Worm (Caenorhabditis elegans): ENCODE results near the gene ulp-2.

Gene ulp-2

DNA sequence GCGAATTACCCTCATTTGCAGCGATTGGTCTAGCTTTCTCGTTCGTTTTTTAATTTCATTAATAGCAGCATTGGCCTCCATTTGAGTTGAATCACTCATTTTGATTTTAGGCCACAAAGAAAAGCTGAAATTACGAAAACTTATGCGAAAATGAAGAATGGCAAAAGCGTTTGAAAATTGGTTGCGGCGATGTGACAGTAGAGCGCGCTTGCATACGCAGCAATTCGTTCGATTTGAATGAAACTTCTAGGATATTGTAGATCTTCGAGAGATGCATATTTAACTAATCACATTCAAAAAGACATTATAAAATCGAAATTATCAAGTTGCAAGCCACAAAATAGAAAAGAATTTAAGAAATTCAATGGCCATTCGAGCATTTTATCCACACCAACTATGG, at the start of gene ulp-2:
ulp-2 (minus strand) TSS at position 158 of the 400 bp plus-strand sequence.
- TF ChIP-seq sptf-1 (tag; optimal IDR thresholded peaks at IDR 0.05), result no peak
- TF ChIP-seq unc-120 (tag; optimal IDR thresholded peaks at IDR 0.05; ENCODE audit: poor library complexity, severe bottlenecking), result no peak
- TF ChIP-seq lsy-2 (tag; optimal IDR thresholded peaks at IDR 0.05), result no peak
- TF ChIP-seq hlh-1 (tag; optimal IDR thresholded peaks at IDR 0.05), result peak; percentile 6

DNA sequence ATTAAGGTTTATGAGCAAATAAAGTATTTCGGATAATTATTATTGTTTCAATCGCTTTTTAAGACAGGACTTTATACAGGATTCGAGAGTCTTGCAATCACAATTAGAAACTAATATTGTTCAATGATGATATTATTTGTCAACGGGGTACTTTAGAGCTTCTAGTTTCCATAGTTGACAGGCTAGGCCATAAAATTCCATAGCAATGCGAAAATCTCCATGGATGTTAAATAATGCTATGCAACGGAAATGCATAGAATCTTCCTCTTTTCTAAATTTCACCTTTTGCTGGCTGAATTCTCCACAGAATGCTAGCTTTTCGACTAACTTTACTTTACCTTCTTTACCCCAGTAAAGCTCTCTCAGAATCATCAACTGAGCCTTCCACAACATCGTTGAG, 48.4 kb upstream of the ulp-2 start, which contains the start of gene F59A6.3:
F59A6.3 (plus strand) TSS at position 301 of the 400 bp plus-strand sequence.
- no peak for TF ChIP-seq nhr-12 (tag; optimal IDR thresholded peaks at IDR 0.05)
- no peak for TF ChIP-seq sem-2 (GFP tag; optimal IDR thresholded peaks at IDR 0.05)
- no peak for TF ChIP-seq tbx-8 (GFP tag; optimal IDR thresholded peaks at IDR 0.05)
- no peak for TF ChIP-seq ztf-11 (tag; optimal IDR thresholded peaks at IDR 0.05)
- no peak for TF ChIP-seq nhr-237 (tag; optimal IDR thresholded peaks at IDR 0.05)
- TF ChIP-seq nhr-2 (tag; optimal IDR thresholded peaks at IDR 0.05), result no peak
- no peak for TF ChIP-seq snpc-4 (tag; optimal IDR thresholded peaks at IDR 0.05)
- no peak for TF ChIP-seq lin-32 (GFP tag; optimal IDR thresholded peaks at IDR 0.05)
- TF ChIP-seq cnd-1 (tag; optimal IDR thresholded peaks at IDR 0.05), result no peak
- TF ChIP-seq ham-2 (GFP tag; optimal IDR thresholded peaks at IDR 0.05), result no peak
- no peak for TF ChIP-seq M03D4.4 (tag; optimal IDR thresholded peaks at IDR 0.05)
- no peak for TF ChIP-seq mep-1 (tag; optimal IDR thresholded peaks at IDR 0.05)
- TF ChIP-seq drap-1 (GFP tag; optimal IDR thresholded peaks at IDR 0.05), result no peak
- no peak for TF ChIP-seq ces-1 (GFP tag; optimal IDR thresholded peaks at IDR 0.05)
- no peak for TF ChIP-seq nhr-28 (tag; optimal IDR thresholded peaks at IDR 0.05)
- no peak for TF ChIP-seq pha-4 (tag; optimal IDR thresholded peaks at IDR 0.05)
- no peak for TF ChIP-seq lsy-2 (tag; optimal IDR thresholded peaks at IDR 0.05)
- TF ChIP-seq blmp-1 (tag; optimal IDR thresholded peaks at IDR 0.05), result no peak

DNA sequence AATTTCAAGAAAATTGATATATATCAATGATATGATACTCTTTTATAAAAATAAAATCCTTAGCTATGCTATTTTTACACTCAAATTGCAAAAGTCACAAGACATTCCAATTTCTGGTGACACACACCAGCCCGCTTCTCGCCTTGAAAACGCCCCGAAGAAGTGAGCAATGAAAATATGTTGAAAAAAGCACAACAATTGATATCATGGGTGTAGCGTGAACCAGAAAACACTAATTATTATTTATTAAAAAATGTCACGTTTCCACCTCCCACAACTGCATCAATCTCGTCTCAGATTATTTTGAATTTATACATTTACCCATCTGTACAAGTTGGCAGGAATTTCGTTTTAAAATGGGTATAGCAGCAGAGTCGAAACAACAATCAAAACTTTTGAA, 45.1 kb upstream of the ulp-2 start, which contains the start of gene F59A6.4:
F59A6.4 (plus strand) TSS at position 301 of the 400 bp plus-strand sequence.
- TF ChIP-seq zip-8 (tag; optimal IDR thresholded peaks at IDR 0.05), result no peak
- no peak for TF ChIP-seq flh-1 (GFP tag; optimal IDR thresholded peaks at IDR 0.05)
- no peak for TF ChIP-seq nhr-76 (tag; optimal IDR thresholded peaks at IDR 0.05)
- no peak for TF ChIP-seq unc-62 (GFP tag; optimal IDR thresholded peaks at IDR 0.05)
- TF ChIP-seq ceh-83 (GFP tag; optimal IDR thresholded peaks at IDR 0.05), result no peak
- TF ChIP-seq elt-1 (tag; optimal IDR thresholded peaks at IDR 0.05; ENCODE audit: borderline replicate concordance, insufficient read depth), result no peak
- TF ChIP-seq nhr-12 (tag; optimal IDR thresholded peaks at IDR 0.05), result no peak
- no peak for TF ChIP-seq lsy-2 (tag; optimal IDR thresholded peaks at IDR 0.05)
- TF ChIP-seq nhr-2 (tag; optimal IDR thresholded peaks at IDR 0.05), result no peak
- TF ChIP-seq mep-1 (tag; optimal IDR thresholded peaks at IDR 0.05), result no peak
- no peak for TF ChIP-seq tbx-8 (GFP tag; optimal IDR thresholded peaks at IDR 0.05)
- TF ChIP-seq ztf-11 (tag; optimal IDR thresholded peaks at IDR 0.05), result no peak
- TF ChIP-seq ceh-39 (tag; optimal IDR thresholded peaks at IDR 0.05), result no peak
- no peak for TF ChIP-seq mab-5 (tag; optimal IDR thresholded peaks at IDR 0.05)
- no peak for TF ChIP-seq bed-3 (GFP tag; optimal IDR thresholded peaks at IDR 0.05)
- TF ChIP-seq nhr-28 (tag; optimal IDR thresholded peaks at IDR 0.05), result no peak
- no peak for TF ChIP-seq ham-2 (GFP tag; optimal IDR thresholded peaks at IDR 0.05)

DNA sequence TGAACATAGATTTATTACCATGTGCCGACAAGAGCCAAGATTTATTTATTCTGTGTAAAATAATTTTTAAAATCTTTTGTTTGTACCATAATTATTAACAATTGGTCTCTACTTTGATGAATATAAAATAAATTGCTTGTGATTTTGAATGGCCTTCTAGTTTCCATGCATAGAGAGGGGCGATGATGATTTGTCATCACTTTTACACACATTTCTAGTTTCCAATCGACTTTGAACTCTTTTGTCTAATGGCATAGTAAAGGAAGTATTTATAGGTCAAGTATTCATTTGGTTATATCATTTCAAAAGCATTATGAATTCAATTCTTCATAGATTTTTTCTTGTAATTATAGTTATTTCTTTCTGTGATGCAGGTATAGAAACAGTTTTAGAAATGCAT, 44.0 kb upstream of the ulp-2 start, which contains the start of gene F59A6.10:
F59A6.10 (plus strand) TSS at position 301 of the 400 bp plus-strand sequence.
- TF ChIP-seq mep-1 (tag; optimal IDR thresholded peaks at IDR 0.05) (no peak), lsy-2 (tag; optimal IDR thresholded peaks at IDR 0.05) (no peak), unc-120 (tag; optimal IDR thresholded peaks at IDR 0.05; ENCODE audit: poor library complexity, severe bottlenecking) (no peak), ztf-11 (tag; optimal IDR thresholded peaks at IDR 0.05) (no peak), nhr-237 (tag; optimal IDR thresholded peaks at IDR 0.05) (no peak), ceh-83 (GFP tag; optimal IDR thresholded peaks at IDR 0.05) (no peak), unc-39 (tag; optimal IDR thresholded peaks at IDR 0.05) (no peak), drap-1 (GFP tag; optimal IDR thresholded peaks at IDR 0.05) (no peak), sptf-1 (tag; optimal IDR thresholded peaks at IDR 0.05) (no peak), tbx-8 (GFP tag; optimal IDR thresholded peaks at IDR 0.05) (no peak), ces-1 (GFP tag; optimal IDR thresholded peaks at IDR 0.05) (no peak)

DNA sequence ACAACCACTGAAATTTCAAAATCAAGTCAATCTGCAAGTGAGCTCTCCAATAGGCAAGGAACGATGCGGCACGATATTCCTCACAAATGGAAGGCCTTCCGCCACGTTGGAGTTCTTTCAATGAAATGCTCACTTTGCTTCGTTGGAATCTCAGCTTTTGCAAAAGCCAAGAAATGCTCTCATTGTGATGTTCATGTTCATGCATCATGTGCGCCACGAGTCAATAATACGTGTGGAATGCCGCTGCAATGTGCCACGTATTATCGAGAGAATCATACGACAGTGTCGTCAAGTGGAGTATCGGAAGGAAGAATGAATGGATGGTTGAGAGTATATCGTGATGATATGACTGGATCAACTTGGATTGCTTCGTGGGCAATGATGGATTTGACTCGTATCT, 42.2 kb upstream of the ulp-2 start:
- TF ChIP-seq M03D4.4 (tag; optimal IDR thresholded peaks at IDR 0.05) (no peak), ztf-11 (tag; optimal IDR thresholded peaks at IDR 0.05) (no peak), unc-39 (tag; optimal IDR thresholded peaks at IDR 0.05) (no peak), mep-1 (tag; optimal IDR thresholded peaks at IDR 0.05) (no peak), zip-8 (tag; optimal IDR thresholded peaks at IDR 0.05) (no peak), snpc-4 (tag; optimal IDR thresholded peaks at IDR 0.05) (no peak), nhr-2 (tag; optimal IDR thresholded peaks at IDR 0.05) (no peak), ceh-43 (GFP tag; optimal IDR thresholded peaks at IDR 0.05) (no peak), cnd-1 (tag; optimal IDR thresholded peaks at IDR 0.05) (no peak), blmp-1 (tag; optimal IDR thresholded peaks at IDR 0.05) (no peak), unc-62 (GFP tag; optimal IDR thresholded peaks at IDR 0.05) (no peak), ham-2 (GFP tag; optimal IDR thresholded peaks at IDR 0.05) (no peak), drap-1 (GFP tag; optimal IDR thresholded peaks at IDR 0.05) (no peak), nhr-12 (tag; optimal IDR thresholded peaks at IDR 0.05) (no peak), ceh-83 (GFP tag; optimal IDR thresholded peaks at IDR 0.05) (no peak), pha-4 (tag; optimal IDR thresholded peaks at IDR 0.05) (no peak)
